Fruit fly (Drosophila melanogaster) whole organism, pupa: ENCODE data around the gene Osi14.

Source experiments
- Pif1A ChIP-seq: fragments of 200-800 bp; sonication (Bioruptor generic); optimal IDR thresholded peaks from 3 replicates; lab custom pipeline; 2016; ENCODE audit warnings: missing biosample characterization, missing genetic modification characterization
- rn ChIP-seq: fragments of 200-800 bp; sonication (Bioruptor generic); IDR thresholded peaks from 2 replicates; pipeline ENCODE4 v1.3.6; 2022; ENCODE audit warnings: missing biosample characterization, missing genetic modification characterization

- no peak for TF ChIP-seq Pif1A
- TF ChIP-seq rn: no peak
These were observed 8.6 kb upstream of the Osi14 start for dm6 chr3R:6290289-6290688.
